Worm (Caenorhabditis elegans) whole organism, L4/young adult: ENCODE data around the gene set-25.

Source experiments
- W03F9.2 ChIP-seq: fragments of 150-350 bp; optimal IDR thresholded peaks from 2 replicates; lab custom pipeline; 2014; ENCODE audit warnings: missing biosample characterization, missing genetic modification characterization
- dao-5 ChIP-seq: sonication (generic microtip); optimal IDR thresholded peaks from 2 replicates; lab custom pipeline; 2016; ENCODE audit warnings: missing genotype, missing genetic modification characterization, moderate library complexity, missing compliant biosample characterization
- him-1 ChIP-seq: sonication (generic microtip); optimal IDR thresholded peaks from 2 replicates; lab custom pipeline; 2016; ENCODE audit warnings: missing genotype, missing genetic modification reagents, missing genetic modification characterization, missing compliant biosample characterization

DNA sequence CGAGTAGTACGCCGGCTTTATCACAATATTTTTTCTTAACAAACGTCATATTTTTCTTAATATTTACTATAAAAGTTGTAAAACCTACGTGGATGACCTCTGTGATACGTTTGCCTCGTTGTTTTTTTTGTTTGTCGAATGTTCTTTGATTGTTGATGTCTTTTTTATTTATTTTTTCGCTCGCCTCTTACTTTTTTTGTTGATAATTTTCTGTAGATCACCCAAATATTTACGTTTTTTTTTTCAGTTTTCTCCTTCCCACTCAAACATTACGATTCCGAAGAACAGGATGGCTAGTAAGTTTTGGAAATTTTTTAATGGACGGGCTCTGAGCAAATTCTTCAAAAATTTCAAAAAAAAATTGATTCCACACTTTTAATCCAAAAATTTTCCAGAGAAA is 32.5 kb downstream of the set-25 start:
- TF ChIP-seq dao-5 (tag; lab: Kevin White, UChicago): no peak
- TF ChIP-seq him-1 (tag; lab: Kevin White, UChicago): no peak
- TF ChIP-seq W03F9.2 (tag; lab: Kevin White, UChicago): no peak
